Fruit fly (Drosophila melanogaster): ENCODE data around the gene CG15167.

Gene CG15167

dm6 chr2L:18714086-18714485 is 26.1 kb upstream of the CG15167 start (continued):
- TF ChIP-seq CG15601 (tag; optimal IDR thresholded peaks at IDR 0.05) (no peak), CG7928 (GFP tag; optimal IDR thresholded peaks at IDR 0.05) (no peak), Neu2 (GFP tag; optimal IDR thresholded peaks at IDR 0.05; ENCODE audit: borderline replicate concordance) (no peak), wdn (GFP tag; IDR thresholded peaks at IDR 0.05) (no peak), Xbp1 (GFP tag; optimal IDR thresholded peaks at IDR 0.05) (no peak), CG6254 (GFP tag; optimal IDR thresholded peaks at IDR 0.05) (no peak), jumu (GFP tag; optimal IDR thresholded peaks at IDR 0.05) (no peak), zen2 (GFP tag; IDR thresholded peaks at IDR 0.05; ENCODE audit: partially characterized antibody) (no peak), fu2 (GFP tag; optimal IDR thresholded peaks at IDR 0.05) (no peak), gem (tag; optimal IDR thresholded peaks at IDR 0.05) (no peak), CG7786 (GFP tag; optimal IDR thresholded peaks at IDR 0.05) (no peak), CG6175 (GFP tag; IDR thresholded peaks at IDR 0.05) (no peak), CG12155 (GFP tag; optimal IDR thresholded peaks at IDR 0.05) (no peak), ara (GFP tag; IDR thresholded peaks at IDR 0.05) (no peak), B-H2 (GFP tag; optimal IDR thresholded peaks at IDR 0.05) (no peak), ttk (GFP tag; IDR thresholded peaks at IDR 0.05) (no peak), ase (GFP tag; IDR thresholded peaks at IDR 0.05) (no peak), Eip74EF (GFP tag; optimal IDR thresholded peaks at IDR 0.05) (no peak), CG16779 (GFP tag; IDR thresholded peaks at IDR 0.05) (no peak), Camta (GFP tag; optimal IDR thresholded peaks at IDR 0.05) (no peak), CG2116 (GFP tag; optimal IDR thresholded peaks at IDR 0.05) (peak; percentile 8), knrl (GFP tag; IDR thresholded peaks at IDR 0.05; ENCODE audit: partially characterized antibody) (0 out of 3 replicates have a peak, but pooled peaks have one; percentile 37), CG3163 (GFP tag; optimal IDR thresholded peaks at IDR 0.05) (no peak), hkb (optimal IDR thresholded peaks at IDR 0.05) (no peak), hkb (GFP tag; IDR thresholded peaks at IDR 0.05) (no peak), chinmo (GFP tag; IDR thresholded peaks at IDR 0.05; ENCODE audit: partially characterized antibody) (no peak), CG13424 (tag; optimal IDR thresholded peaks at IDR 0.05) (no peak), Atf3 (GFP tag; optimal IDR thresholded peaks at IDR 0.05) (no peak), Lim3 (GFP tag; IDR thresholded peaks at IDR 0.05) (no peak), CG34376 (GFP tag; optimal IDR thresholded peaks at IDR 0.05) (no peak), CG14710 (tag; optimal IDR thresholded peaks at IDR 0.05) (peak; percentile 5), eyg (GFP tag; optimal IDR thresholded peaks at IDR 0.05) (no peak), ranshi (GFP tag; IDR thresholded peaks at IDR 0.05) (no peak), CG17802 (tag; optimal IDR thresholded peaks at IDR 0.05) (no peak), insv (GFP tag; optimal IDR thresholded peaks at IDR 0.05) (no peak), CG16813 (GFP tag; IDR thresholded peaks at IDR 0.05; ENCODE audit: partially characterized antibody) (peak; percentile 52), fd96Cb (tag; optimal IDR thresholded peaks at IDR 0.05) (no peak), nau (GFP tag; optimal IDR thresholded peaks at IDR 0.05) (no peak), CG15011 (GFP tag; optimal IDR thresholded peaks at IDR 0.05) (no peak), CG1529 (GFP tag; optimal IDR thresholded peaks at IDR 0.05) (no peak), CG16863 (GFP tag; optimal IDR thresholded peaks at IDR 0.05) (no peak), CG1603 (tag; optimal IDR thresholded peaks at IDR 0.05) (no peak), gro (GFP tag; optimal IDR thresholded peaks at IDR 0.05) (no peak), ewg (GFP tag; optimal IDR thresholded peaks at IDR 0.05) (no peak), CG15073 (GFP tag; optimal IDR thresholded peaks at IDR 0.05) (no peak), CG17612 (GFP tag; IDR thresholded peaks at IDR 0.05) (no peak), Hmr (GFP tag; optimal IDR thresholded peaks at IDR 0.05) (no peak), Scr (GFP tag; IDR thresholded peaks at IDR 0.05; ENCODE audit: partially characterized antibody) (no peak), Dfd (GFP tag; optimal IDR thresholded peaks at IDR 0.05) (no peak), CG9817 (tag; optimal IDR thresholded peaks at IDR 0.05) (no peak), Gsc (GFP tag; IDR thresholded peaks at IDR 0.05) (no peak)
